Worm (Caenorhabditis elegans) whole organism, L2 larva: Measurements from ENCODE around the gene tmc-2.

ENCODE experiments used
- aly-2 ChIP-seq: fragments of 150-350 bp; optimal IDR thresholded peaks from 2 replicates; lab custom pipeline; 2014; ENCODE audit warnings: missing biosample characterization, missing genetic modification characterization
- ama-1 ChIP-seq: fragments of 150-350 bp; optimal IDR thresholded peaks from 2 replicates; lab custom pipeline; 2018; ENCODE audit warnings: inconsistent platforms
- ceh-16 ChIP-seq: fragments of 150-350 bp; optimal IDR thresholded peaks from 2 replicates; lab custom pipeline; 2014; ENCODE audit warnings: missing biosample characterization, missing genetic modification characterization
- ceh-82 ChIP-seq: fragments of 150-350 bp; optimal IDR thresholded peaks from 2 replicates; lab custom pipeline; 2014; ENCODE audit warnings: missing biosample characterization, missing genetic modification characterization
- dmd-4 ChIP-seq: sonication (generic microtip); optimal IDR thresholded peaks from 2 replicates; lab custom pipeline; 2017; ENCODE audit warnings: missing biosample characterization, missing genetic modification characterization
- lin-13 ChIP-seq: fragments of 150-350 bp; optimal IDR thresholded peaks from 2 replicates; lab custom pipeline; 2014; ENCODE audit warnings: missing biosample characterization, missing genetic modification reagents, missing genetic modification characterization
- lsy-2 ChIP-seq, 2 experiments: fragments of 150-350 bp in 1 of 2; sonication (generic microtip) in 1 of 2; optimal IDR thresholded peaks; 2 replicates each; lab custom pipeline; 2014 to 2017; ENCODE audit warnings: missing biosample characterization in 2 of 2, missing genetic modification characterization in 2 of 2
- nhr-11 ChIP-seq: fragments of 150-350 bp; optimal IDR thresholded peaks from 2 replicates; lab custom pipeline; 2014; ENCODE audit warnings: missing biosample characterization, missing genetic modification characterization
- nhr-12 ChIP-seq: fragments of 150-350 bp; optimal IDR thresholded peaks from 2 replicates; lab custom pipeline; 2014; ENCODE audit warnings: missing biosample characterization, missing genetic modification characterization
- sem-4 ChIP-seq: fragments of 150-350 bp; optimal IDR thresholded peaks from 2 replicates; lab custom pipeline; 2014; ENCODE audit warnings: missing biosample characterization, missing genetic modification reagents, missing genetic modification characterization
- skn-1 ChIP-seq: sonication (generic microtip); optimal IDR thresholded peaks from 2 replicates; lab custom pipeline; 2017; ENCODE audit warnings: missing biosample characterization, missing genetic modification characterization
- snpc-4 ChIP-seq: fragments of 150-350 bp; optimal IDR thresholded peaks from 2 replicates; lab custom pipeline; 2014; ENCODE audit warnings: missing biosample characterization, missing genetic modification characterization
- unc-55 ChIP-seq: fragments of 150-350 bp; sonication (generic microtip); optimal IDR thresholded peaks from 3 replicates; lab custom pipeline; 2014; ENCODE audit warnings: missing biosample characterization, missing genetic modification reagents, missing genetic modification characterization
- ztf-11 ChIP-seq: sonication (generic microtip); optimal IDR thresholded peaks from 2 replicates; lab custom pipeline; 2017; ENCODE audit warnings: missing biosample characterization, missing genetic modification characterization

- TF ChIP-seq lin-13 (GFP tag; lab: Kevin White, UChicago) (no peak), ama-1 (lab: Kevin White, UChicago) (no peak), aly-2 (tag; lab: Kevin White, UChicago) (no peak), skn-1 (tag; lab: Kevin White, UChicago) (no peak), unc-55 (GFP tag; lab: Kevin White, UChicago) (no peak), ceh-16 (tag; lab: Kevin White, UChicago) (no peak), nhr-11 (no peak), ceh-82 (tag; lab: Kevin White, UChicago) (no peak), lsy-2 (tag; optimal IDR thresholded peaks at IDR 0.05; lab: Kevin White, UChicago) (no peak), snpc-4 (tag; lab: Kevin White, UChicago) (no peak), sem-4 (tag; lab: Kevin White, UChicago) (no peak), ztf-11 (no peak), dmd-4 (tag; lab: Kevin White, UChicago) (no peak), nhr-12 (tag; lab: Kevin White, UChicago) (no peak)
Observed at ce11 chrX:9324962-9325361, 21.4 kb downstream of the tmc-2 start.
